Worm (Caenorhabditis elegans): Measurements from ENCODE around the gene lido-8.

DNA sequence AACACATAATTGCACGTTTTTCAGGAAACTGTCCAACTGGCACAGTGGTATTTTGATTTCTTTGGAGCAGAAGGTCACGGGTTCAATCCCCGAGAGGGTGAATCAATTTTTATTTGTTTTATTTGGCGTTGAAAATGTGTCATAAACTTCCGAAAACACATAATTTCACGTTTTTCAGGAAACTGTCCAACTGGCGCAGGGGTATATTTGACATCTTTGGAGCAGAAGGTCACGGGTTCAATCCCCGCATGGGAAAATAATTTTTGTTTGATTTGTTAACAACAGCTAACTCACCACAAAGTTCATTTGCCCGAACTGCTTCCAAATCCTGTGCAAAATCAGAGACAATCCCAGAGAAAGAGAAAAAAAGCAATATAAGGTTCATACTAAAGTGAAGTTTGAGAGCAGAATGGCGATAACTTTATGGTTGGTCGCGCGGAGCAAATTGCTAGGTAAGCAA, 41.1 kb upstream of the lido-8 start, which contains the start of gene irld-48:
- TF ChIP-seq ets-4 (tag; optimal IDR thresholded peaks at IDR 0.05) (no peak), nfya-1 (tag; optimal IDR thresholded peaks at IDR 0.05) (no peak), pha-4 (tag; optimal IDR thresholded peaks at IDR 0.05) (no peak), pha-2 (tag; optimal IDR thresholded peaks at IDR 0.05) (no peak), ama-1 (optimal IDR thresholded peaks at IDR 0.05) (no peak), elt-4 (tag; optimal IDR thresholded peaks at IDR 0.05) (no peak), pros-1 (tag; optimal IDR thresholded peaks at IDR 0.05) (no peak), ceh-22 (tag; optimal IDR thresholded peaks at IDR 0.05) (no peak), nhr-11 (tag; optimal IDR thresholded peaks at IDR 0.05) (no peak), ttx-3 (tag; optimal IDR thresholded peaks at IDR 0.05) (no peak), fax-1 (tag; optimal IDR thresholded peaks at IDR 0.05) (no peak)

Data from whole organism, late embryonic.